Worm (Caenorhabditis elegans) whole organism, L1 larva: ENCODE data around the gene srh-4.

ENCODE experiments used
- ceh-82 ChIP-seq, 3 experiments: fragments of 150-350 bp in 1 of 3; sonication (generic microtip) in 2 of 3; optimal IDR thresholded peaks; 2 replicates each; lab custom pipeline; 2014 to 2017; ENCODE audit warnings: missing biosample characterization in 3 of 3, missing genetic modification characterization in 3 of 3
- lin-13 ChIP-seq: fragments of 150-350 bp; optimal IDR thresholded peaks from 2 replicates; lab custom pipeline; 2014; ENCODE audit warnings: missing biosample characterization, missing genetic modification reagents, missing genetic modification characterization
- mep-1 ChIP-seq: fragments of 150-350 bp; optimal IDR thresholded peaks from 2 replicates; lab custom pipeline; 2014; ENCODE audit warnings: missing biosample characterization, missing genetic modification characterization
- nhr-76 ChIP-seq: sonication (generic microtip); optimal IDR thresholded peaks from 2 replicates; lab custom pipeline; 2017; ENCODE audit warnings: missing biosample characterization, missing genetic modification characterization
- nhr-77 ChIP-seq: fragments of 150-350 bp; optimal IDR thresholded peaks from 2 replicates; lab custom pipeline; 2014; ENCODE audit warnings: missing biosample characterization, missing genetic modification characterization
- tlp-1 ChIP-seq: fragments of 150-350 bp; optimal IDR thresholded peaks from 2 replicates; lab custom pipeline; 2014; ENCODE audit warnings: missing biosample characterization, missing genetic modification characterization
- zip-4 ChIP-seq: fragments of 200-800 bp; sonication (Bioruptor generic); optimal IDR thresholded peaks from 2 replicates; lab custom pipeline; 2018; ENCODE audit warnings: mild to moderate bottlenecking, missing genetic modification characterization, moderate library complexity, missing compliant biosample characterization
- ztf-4 ChIP-seq: fragments of 150-350 bp; optimal IDR thresholded peaks from 2 replicates; lab custom pipeline; 2014; ENCODE audit warnings: missing biosample characterization, missing genetic modification characterization

ce11 chrV:4029627-4030026 lies 19.4 kb downstream of the srh-4 start:
- TF ChIP-seq tlp-1 (tag; lab: Kevin White, UChicago): no peak
- TF ChIP-seq mep-1 (tag; lab: Kevin White, UChicago): no peak
- TF ChIP-seq nhr-76 (tag; lab: Kevin White, UChicago): no peak
- TF ChIP-seq lin-13 (GFP tag; lab: Kevin White, UChicago): no peak
- no peak for TF ChIP-seq ceh-82 (tag; optimal IDR thresholded peaks at IDR 0.05; lab: Kevin White, UChicago)
- no peak for TF ChIP-seq ztf-4 (tag; lab: Kevin White, UChicago)
- no peak for TF ChIP-seq nhr-77 (tag; lab: Kevin White, UChicago)
- no peak for TF ChIP-seq zip-4 (GFP tag; lab: Kevin White, UChicago)
